Worm (Caenorhabditis elegans): ENCODE results near the gene K09H11.11.

K09H11.11 gene

DNA sequence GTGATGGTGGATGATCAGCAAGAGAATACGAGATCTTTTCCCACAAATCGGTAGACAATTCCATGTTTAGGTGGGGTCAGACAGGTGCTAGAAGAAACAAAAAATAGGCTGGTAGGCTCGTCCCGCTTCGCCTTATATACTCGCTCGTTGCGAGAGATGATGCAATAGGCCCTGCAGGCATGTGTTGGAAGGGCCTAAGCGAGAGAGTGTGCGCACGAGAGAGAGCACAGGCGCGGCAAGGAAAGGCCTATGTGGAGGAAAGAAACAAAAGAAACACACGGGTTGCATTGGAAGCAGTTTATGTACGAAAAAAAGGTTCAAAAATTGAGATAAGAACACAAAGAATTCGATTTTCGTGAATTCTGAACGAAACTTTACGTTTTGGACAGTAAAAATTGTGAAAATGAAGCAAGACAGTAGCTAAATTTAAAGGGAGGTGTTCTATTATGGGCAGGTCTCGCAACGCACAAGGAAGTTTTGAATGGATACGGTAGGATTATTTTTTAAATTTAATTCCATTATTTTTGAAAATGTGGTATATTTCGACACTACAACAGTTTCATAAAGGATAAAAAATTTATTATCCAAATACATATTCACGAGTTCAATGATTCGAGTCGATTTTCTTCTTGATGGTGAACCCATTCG, 25.8 kb upstream of the K09H11.11 start, which contains the start of gene F44E7.5 (continued):
- TF ChIP-seq mef-2 (tag; optimal IDR thresholded peaks at IDR 0.05), result no peak
- no peak for TF ChIP-seq fkh-10 (GFP tag; optimal IDR thresholded peaks at IDR 0.05)
- peak; percentile 81 for TF ChIP-seq nhr-85 (tag)
- peak; percentile 16 to 26 (median 25) for TF ChIP-seq dpl-1 (GFP tag; optimal IDR thresholded peaks at IDR 0.05)
- TF ChIP-seq mdl-1 (tag; optimal IDR thresholded peaks at IDR 0.05), result peak in 1 of 2 experiments; percentile 20
- peak; percentile 31 to 78 (median 41) for TF ChIP-seq ceh-82 (tag; optimal IDR thresholded peaks at IDR 0.05)
- no peak for TF ChIP-seq ceh-8 (GFP tag; optimal IDR thresholded peaks at IDR 0.05)
- peak; percentile 53 for TF ChIP-seq C16A3.4 (tag; optimal IDR thresholded peaks at IDR 0.05)
- TF ChIP-seq unc-86 (tag; optimal IDR thresholded peaks at IDR 0.05), result no peak
- peak; percentile 20 to 46 for TF ChIP-seq lsy-2 (tag; optimal IDR thresholded peaks at IDR 0.05)
- TF ChIP-seq pag-3 (tag; optimal IDR thresholded peaks at IDR 0.05; ENCODE audit: borderline replicate concordance, insufficient read depth), result no peak
- peak; percentile 83 for TF ChIP-seq nhr-90 (tag; optimal IDR thresholded peaks at IDR 0.05; ENCODE audit: poor library complexity)
- peak; percentile 66 for TF ChIP-seq nhr-20 (tag; optimal IDR thresholded peaks at IDR 0.05)
- no peak for TF ChIP-seq tlp-1 (tag; optimal IDR thresholded peaks at IDR 0.05)
- TF ChIP-seq nhr-71 (tag; optimal IDR thresholded peaks at IDR 0.05), result peak; percentile 77
- no peak for TF ChIP-seq nhr-237 (tag; optimal IDR thresholded peaks at IDR 0.05)
- peak; percentile 72 for TF ChIP-seq mep-1 (tag; optimal IDR thresholded peaks at IDR 0.05)
- TF ChIP-seq lin-13 (GFP tag; optimal IDR thresholded peaks at IDR 0.05), result peak; percentile 20
- peak; percentile 58 for TF ChIP-seq nhr-47 (tag; optimal IDR thresholded peaks at IDR 0.05)
- TF ChIP-seq tbx-2 (tag; optimal IDR thresholded peaks at IDR 0.05), result peak; percentile 34
- TF ChIP-seq irx-1 (tag; optimal IDR thresholded peaks at IDR 0.05), result no peak
- no peak for TF ChIP-seq ceh-88 (GFP tag; IDR thresholded peaks at IDR 0.05)
- no peak for TF ChIP-seq snpc-4 (tag; optimal IDR thresholded peaks at IDR 0.05)
- TF ChIP-seq unc-30 (tag; optimal IDR thresholded peaks at IDR 0.05), result no peak
- no peak for TF ChIP-seq vab-15 (tag; optimal IDR thresholded peaks at IDR 0.05)
- no peak for TF ChIP-seq isw-1 (GFP tag; IDR thresholded peaks at IDR 0.05)
- TF ChIP-seq efl-1 (optimal IDR thresholded peaks at IDR 0.05), result peak; percentile 34 to 61
- peak; percentile 23 to 87 for TF ChIP-seq efl-1 (GFP tag; optimal IDR thresholded peaks at IDR 0.05 in 1 of 2)
- TF ChIP-seq aha-1 (tag; optimal IDR thresholded peaks at IDR 0.05), result no peak
- TF ChIP-seq ztf-4 (tag; optimal IDR thresholded peaks at IDR 0.05), result peak; percentile 23

DNA sequence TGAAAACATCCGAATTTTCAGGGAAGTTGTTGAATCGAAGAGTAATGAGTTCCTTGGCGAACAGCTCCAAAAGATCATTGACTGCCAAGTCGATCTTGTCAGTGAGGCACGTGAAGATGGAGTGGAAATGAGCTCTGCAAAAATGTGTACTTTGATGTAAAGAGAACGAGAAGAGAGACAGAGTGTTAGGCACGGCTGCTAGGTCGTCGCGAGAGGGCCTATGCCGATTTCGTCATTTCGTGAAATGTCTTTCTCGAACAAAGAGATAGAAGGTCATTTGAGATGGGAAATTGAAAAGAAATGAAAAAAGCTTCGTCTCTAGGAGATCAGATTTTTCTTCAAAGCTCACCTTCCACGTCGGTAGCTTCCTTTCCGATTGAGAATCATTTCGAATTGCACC, 24.9 kb upstream of the K09H11.11 start:
- no peak for TF ChIP-seq zag-1 (tag; optimal IDR thresholded peaks at IDR 0.05)
- peak in 1 of 2 experiments; percentile 22 for TF ChIP-seq mdl-1 (tag; optimal IDR thresholded peaks at IDR 0.05)
- TF ChIP-seq rnt-1 (tag; optimal IDR thresholded peaks at IDR 0.05), result peak; percentile 68
- TF ChIP-seq unc-98 (GFP tag; IDR thresholded peaks at IDR 0.05), result 0 out of 2 replicates have a peak, but pooled peaks have one; percentile 22
- TF ChIP-seq hpl-2 (GFP tag; optimal IDR thresholded peaks at IDR 0.05), result no peak
- TF ChIP-seq nhr-11 (tag; optimal IDR thresholded peaks at IDR 0.05), result no peak
- TF ChIP-seq ceh-8 (GFP tag; optimal IDR thresholded peaks at IDR 0.05), result no peak
- TF ChIP-seq ceh-82 (tag; optimal IDR thresholded peaks at IDR 0.05), result peak in 2 of 3 experiments; percentile 19 to 45
- peak; percentile 77 for TF ChIP-seq lin-14 (GFP tag; optimal IDR thresholded peaks at IDR 0.05)
- no peak for TF ChIP-seq ces-1 (GFP tag; optimal IDR thresholded peaks at IDR 0.05)
- peak; percentile 8 to 36 for TF ChIP-seq efl-1 (optimal IDR thresholded peaks at IDR 0.05)
- TF ChIP-seq efl-1 (GFP tag; optimal IDR thresholded peaks at IDR 0.05 in 1 of 2), result peak in 1 of 2 experiments; percentile 2
- peak; percentile 54 for TF ChIP-seq nhr-71 (tag; optimal IDR thresholded peaks at IDR 0.05)
- TF ChIP-seq sptf-1 (tag; optimal IDR thresholded peaks at IDR 0.05), result no peak
- peak in 1 of 2 experiments; percentile 39 for TF ChIP-seq lsy-2 (tag; optimal IDR thresholded peaks at IDR 0.05)
- peak; percentile 32 for TF ChIP-seq snu-23 (GFP tag; optimal IDR thresholded peaks at IDR 0.05)
- peak; percentile 45 for TF ChIP-seq skn-1 (tag; optimal IDR thresholded peaks at IDR 0.05)
- TF ChIP-seq nhr-19 (GFP tag; conservative IDR thresholded peaks at IDR 0.05), result peak; percentile 63
- TF ChIP-seq vab-15 (tag; optimal IDR thresholded peaks at IDR 0.05), result no peak
- peak; percentile 48 for TF ChIP-seq unc-130 (tag; optimal IDR thresholded peaks at IDR 0.05)
- TF ChIP-seq nhr-20 (tag; optimal IDR thresholded peaks at IDR 0.05), result peak; percentile 27
- peak; percentile 48 for TF ChIP-seq nhr-85 (tag)
- no peak for TF ChIP-seq blmp-1 (tag; optimal IDR thresholded peaks at IDR 0.05)
- TF ChIP-seq lin-35 (GFP tag; optimal IDR thresholded peaks at IDR 0.05), result peak in 1 of 2 experiments; percentile 13

Measured in whole organism, L1 larva.